Fruit fly (Drosophila melanogaster): ENCODE results near the gene CG6678.

The CG6678 gene

dm6 chr3R:21878473-21878872 lies 8.4 kb upstream of the CG6678 start, which contains the start of gene CG34148 (continued):
- no peak for TF ChIP-seq dm (GFP tag; optimal IDR thresholded peaks at IDR 0.05)
- no peak for TF ChIP-seq CG12659 (GFP tag; optimal IDR thresholded peaks at IDR 0.05)
- no peak for TF ChIP-seq aop (GFP tag; IDR thresholded peaks at IDR 0.05)
- TF ChIP-seq CG4404 (GFP tag; IDR thresholded peaks at IDR 0.05), result no peak
- TF ChIP-seq CG7928 (GFP tag; optimal IDR thresholded peaks at IDR 0.05), result no peak
- no peak for TF ChIP-seq CG10147 (GFP tag; optimal IDR thresholded peaks at IDR 0.05)
- no peak for TF ChIP-seq Bdp1 (GFP tag; optimal IDR thresholded peaks at IDR 0.05)
- no peak for TF ChIP-seq CG1792 (GFP tag; optimal IDR thresholded peaks at IDR 0.05)
- TF ChIP-seq sens (GFP tag), result no peak
- TF ChIP-seq Nf-YC (tag; optimal IDR thresholded peaks at IDR 0.05), result no peak
- TF ChIP-seq yki (optimal IDR thresholded peaks at IDR 0.05), result no peak
- TF ChIP-seq CG31224 (GFP tag; IDR thresholded peaks at IDR 0.05), result no peak
- no peak for TF ChIP-seq ken (GFP tag; IDR thresholded peaks at IDR 0.05)
- TF ChIP-seq twi (tag; optimal IDR thresholded peaks at IDR 0.05), result no peak
- peak; percentile 55 for TF ChIP-seq BEAF-32 (GFP tag; optimal IDR thresholded peaks at IDR 0.05)
- peak; percentile 74 for TF ChIP-seq CG2116 (GFP tag; optimal IDR thresholded peaks at IDR 0.05)
- TF ChIP-seq cg (GFP tag; optimal IDR thresholded peaks at IDR 0.05), result no peak
- peak; percentile 34 for TF ChIP-seq CG10267 (tag; optimal IDR thresholded peaks at IDR 0.05)
- TF ChIP-seq h (optimal IDR thresholded peaks at IDR 0.05), result no peak
- TF ChIP-seq CG2889 (GFP tag; IDR thresholded peaks at IDR 0.05), result no peak
- TF ChIP-seq amos (GFP tag; IDR thresholded peaks at IDR 0.05; ENCODE audit: partially characterized antibody), result peak; percentile 65; the same call in 1 of the 2 replicates
- no peak for TF ChIP-seq ash1 (GFP tag; optimal IDR thresholded peaks at IDR 0.05)
- TF ChIP-seq CG5245 (GFP tag; optimal IDR thresholded peaks at IDR 0.05), result no peak
- TF ChIP-seq fd3F (GFP tag; optimal IDR thresholded peaks at IDR 0.05), result no peak
- TF ChIP-seq dati (GFP tag; IDR thresholded peaks at IDR 0.05), result no peak
- no peak for TF ChIP-seq CG10321 (GFP tag; IDR thresholded peaks at IDR 0.05)
- TF ChIP-seq dysf (GFP tag; IDR thresholded peaks at IDR 0.05), result no peak
- TF ChIP-seq ewg (GFP tag; optimal IDR thresholded peaks at IDR 0.05), result no peak
- no peak for TF ChIP-seq sima (GFP tag; optimal IDR thresholded peaks at IDR 0.05)
- TF ChIP-seq CG14710 (tag; optimal IDR thresholded peaks at IDR 0.05), result no peak
- no peak for TF ChIP-seq Nf-YA (GFP tag; IDR thresholded peaks at IDR 0.05)
- TF ChIP-seq CG12219 (GFP tag; optimal IDR thresholded peaks at IDR 0.05), result no peak
- TF ChIP-seq dmrt11E (tag; optimal IDR thresholded peaks at IDR 0.05), result no peak
- no peak for TF ChIP-seq Sox100B (GFP tag; optimal IDR thresholded peaks at IDR 0.05)
- TF ChIP-seq ro (GFP tag; IDR thresholded peaks at IDR 0.05), result no peak
- no peak for TF ChIP-seq CG4328 (GFP tag; optimal IDR thresholded peaks at IDR 0.05)
- no peak for TF ChIP-seq row (GFP tag; IDR thresholded peaks at IDR 0.05)
- TF ChIP-seq cas (GFP tag; IDR thresholded peaks at IDR 0.05), result no peak
- no peak for TF ChIP-seq Sry-β (GFP tag; optimal IDR thresholded peaks at IDR 0.05)
- TF ChIP-seq bsh (GFP tag; optimal IDR thresholded peaks at IDR 0.05), result no peak
- TF ChIP-seq CG34224 (GFP tag; IDR thresholded peaks at IDR 0.05; ENCODE audit: partially characterized antibody), result peak; percentile 90
- TF ChIP-seq stwl (tag; optimal IDR thresholded peaks at IDR 0.05), result peak; percentile 53
- TF ChIP-seq chinmo (GFP tag; IDR thresholded peaks at IDR 0.05; ENCODE audit: partially characterized antibody), result 0 out of 4 replicates have a peak, but pooled peaks have one; percentile 81
- peak; percentile 80 for TF ChIP-seq bbx (GFP tag; IDR thresholded peaks at IDR 0.05; ENCODE audit: partially characterized antibody)
- no peak for TF ChIP-seq ranshi (GFP tag; IDR thresholded peaks at IDR 0.05)
- TF ChIP-seq CG17802 (tag; optimal IDR thresholded peaks at IDR 0.05), result no peak
- TF ChIP-seq Lhr (GFP tag; optimal IDR thresholded peaks at IDR 0.05), result no peak
- TF ChIP-seq Gsc (GFP tag; IDR thresholded peaks at IDR 0.05), result no peak
- no peak for TF ChIP-seq CG9727 (GFP tag; optimal IDR thresholded peaks at IDR 0.05)
- no peak for TF ChIP-seq Atf3 (GFP tag; optimal IDR thresholded peaks at IDR 0.05)
- no peak for TF ChIP-seq Dip3 (GFP tag; optimal IDR thresholded peaks at IDR 0.05)
- no peak for TF ChIP-seq D19A (tag; optimal IDR thresholded peaks at IDR 0.05)
